Worm (Caenorhabditis elegans) whole organism, L1 larva: ENCODE measurements around the gene osg-1.

Experiments used
- fkh-10 ChIP-seq: sonication (generic microtip); optimal IDR thresholded peaks from 2 replicates; lab custom pipeline; 2017; ENCODE audit warnings: missing biosample characterization, missing genetic modification reagents, missing genetic modification characterization
- irx-1 ChIP-seq: sonication (generic microtip); optimal IDR thresholded peaks from 2 replicates; lab custom pipeline; 2016; ENCODE audit warnings: missing genetic modification characterization, missing compliant biosample characterization
- mef-2 ChIP-seq: fragments of 150-350 bp; optimal IDR thresholded peaks from 2 replicates; lab custom pipeline; 2014; ENCODE audit warnings: missing biosample characterization, missing genetic modification characterization
- nhr-12 ChIP-seq: sonication (generic microtip); optimal IDR thresholded peaks from 2 replicates; lab custom pipeline; 2017; ENCODE audit warnings: missing biosample characterization, missing genetic modification characterization
- nhr-77 ChIP-seq: fragments of 150-350 bp; optimal IDR thresholded peaks from 2 replicates; lab custom pipeline; 2014; ENCODE audit warnings: missing biosample characterization, missing genetic modification characterization
- zag-1 ChIP-seq: fragments of 150-350 bp; optimal IDR thresholded peaks from 2 replicates; lab custom pipeline; 2014; ENCODE audit warnings: missing biosample characterization, missing genetic modification characterization

ce11 chrIII:5440540-5440939 is 46.8 kb upstream of the osg-1 start, which contains the start of gene W03A5.6:
- TF ChIP-seq nhr-77 (tag; lab: Kevin White, UChicago) (no peak), irx-1 (no peak), fkh-10 (no peak), mef-2 (tag; lab: Kevin White, UChicago) (no peak), nhr-12 (tag; lab: Kevin White, UChicago) (no peak), zag-1 (tag; lab: Kevin White, UChicago) (no peak)
